Worm (Caenorhabditis elegans) whole organism, late embryonic: ENCODE data around the gene col-168.

Experiments
- K09A11.1 ChIP-seq: sonication (generic microtip); optimal IDR thresholded peaks from 2 replicates; lab custom pipeline; 2017; ENCODE audit warnings: antibody characterized with exemption, mild to moderate bottlenecking, missing genetic modification characterization, missing compliant biosample characterization; ENCODE audit not compliant: insufficient read depth
- ceh-24 ChIP-seq: sonication (generic microtip); optimal IDR thresholded peaks from 2 replicates; lab custom pipeline; 2016; ENCODE audit warnings: mild to moderate bottlenecking, missing genetic modification characterization, missing compliant biosample characterization
- ceh-6 ChIP-seq: fragments of 200-800 bp; sonication (Bioruptor generic); optimal IDR thresholded peaks from 2 replicates; lab custom pipeline; 2018; ENCODE audit warnings: mild to moderate bottlenecking, missing genetic modification characterization, missing compliant biosample characterization
- dmd-4 ChIP-seq: sonication (generic microtip); optimal IDR thresholded peaks from 2 replicates; lab custom pipeline; 2016; ENCODE audit warnings: borderline replicate concordance, missing genetic modification characterization, missing compliant biosample characterization
- gmeb-2 ChIP-seq: sonication (generic microtip); optimal IDR thresholded peaks from 2 replicates; lab custom pipeline; 2016; ENCODE audit warnings: missing genetic modification characterization, inconsistent platforms, missing compliant biosample characterization
- nhr-11 ChIP-seq: fragments of 150-350 bp; optimal IDR thresholded peaks from 2 replicates; lab custom pipeline; 2014; ENCODE audit warnings: missing biosample characterization, missing genetic modification characterization
- pha-4 ChIP-seq: fragments of 150-350 bp; optimal IDR thresholded peaks from 2 replicates; lab custom pipeline; 2018; ENCODE audit warnings: missing biosample characterization, missing genetic modification reagents, missing genetic modification characterization
- rnt-1 ChIP-seq: sonication (generic microtip); optimal IDR thresholded peaks from 2 replicates; lab custom pipeline; 2016; ENCODE audit warnings: missing genetic modification characterization, missing compliant biosample characterization
- tbx-7 ChIP-seq: sonication (generic microtip); optimal IDR thresholded peaks from 2 replicates; lab custom pipeline; 2016; ENCODE audit warnings: missing genotype, missing genetic modification characterization, missing compliant biosample characterization
- unc-42 ChIP-seq: sonication (generic microtip); optimal IDR thresholded peaks from 2 replicates; lab custom pipeline; 2016; ENCODE audit warnings: missing genotype, missing genetic modification characterization, missing compliant biosample characterization

- TF ChIP-seq dmd-4 (no peak), nhr-11 (tag; lab: Kevin White, UChicago) (no peak), ceh-6 (GFP tag; lab: Kevin White, UChicago) (no peak), gmeb-2 (tag; lab: Kevin White, UChicago) (no peak), tbx-7 (no peak), pha-4 (tag; lab: Kevin White, UChicago) (no peak), unc-42 (no peak), rnt-1 (tag; lab: Kevin White, UChicago) (no peak), K09A11.1 (tag; lab: Kevin White, UChicago) (no peak), ceh-24 (no peak)
Measured at ce11 chrX:6338446-6338845, 12.3 kb downstream of the col-168 start.
